Fruit fly (Drosophila melanogaster): ENCODE data around the gene kud.
A peak's percentile ranks its signal among the peaks of the same experiment; 100 is the strongest.

Gene kud

DNA sequence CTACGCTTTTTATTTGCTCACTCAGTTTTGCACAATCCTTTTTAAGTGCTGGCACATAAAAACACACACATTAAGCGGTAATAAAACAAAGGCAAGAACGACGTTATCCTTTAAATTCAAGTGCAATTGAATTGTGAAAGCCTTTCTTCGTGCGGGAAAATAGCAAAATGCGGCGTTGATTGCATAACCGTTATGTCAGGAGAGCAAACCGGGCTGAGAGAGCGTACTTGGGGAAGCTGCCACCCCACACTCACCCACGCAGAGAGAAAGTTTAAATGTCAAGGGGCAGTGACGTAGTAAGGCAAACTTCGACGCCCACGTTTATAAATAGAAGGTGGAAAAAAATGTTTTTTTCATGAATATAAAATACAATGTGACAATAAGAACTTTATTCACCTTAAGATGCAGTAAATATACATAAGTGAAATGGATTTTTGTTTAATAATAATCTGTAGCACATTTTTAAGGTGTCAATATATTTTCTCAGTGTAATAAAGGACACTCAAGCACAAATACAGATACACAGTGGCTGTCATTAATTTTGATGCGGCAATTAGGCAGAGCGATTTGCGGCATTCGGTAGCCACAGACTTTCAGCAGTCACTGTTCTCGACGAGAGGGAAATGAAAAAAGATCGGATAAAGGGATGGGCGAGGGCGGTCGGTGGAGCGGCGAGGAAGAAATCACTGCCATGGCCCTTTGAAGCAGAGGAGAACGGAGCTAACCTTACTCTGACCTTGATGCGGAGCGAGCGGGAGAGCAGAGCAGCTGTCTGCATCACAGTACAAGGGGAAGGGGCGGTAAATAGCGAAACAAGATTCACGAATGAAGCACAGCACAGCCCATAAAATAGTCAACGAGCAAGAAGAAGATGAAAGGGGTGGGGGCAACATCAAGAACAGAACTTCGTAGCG, 38.7 kb downstream of the kud start:
- peak; percentile 13 for TF ChIP-seq noc (tag; optimal IDR thresholded peaks at IDR 0.05)

DNA sequence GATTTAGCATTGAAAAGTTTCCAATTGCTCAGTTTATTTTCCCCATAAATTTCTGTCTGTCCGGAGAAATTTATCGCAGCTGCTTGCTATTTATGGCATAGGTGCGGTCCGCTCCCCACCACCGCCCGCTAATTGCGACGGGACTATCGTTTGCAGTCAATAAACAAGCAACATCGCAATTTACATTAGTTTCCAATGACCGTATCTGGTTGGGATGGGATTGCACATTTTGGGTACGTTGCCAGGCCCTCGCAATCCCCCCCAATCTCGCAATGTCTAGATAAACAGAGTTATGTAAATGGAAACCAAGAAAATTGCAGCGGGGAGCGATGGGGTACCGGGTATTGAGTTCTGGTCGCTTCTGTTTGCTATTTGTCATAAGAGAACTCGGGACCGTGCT, 40.2 kb downstream of the kud start, which contains the start of gene nudC:
Gene nudC (plus strand): TSS at position 368 of the 400 bp plus-strand sequence.
- peak; percentile 60 for TF ChIP-seq noc (tag; optimal IDR thresholded peaks at IDR 0.05)

DNA sequence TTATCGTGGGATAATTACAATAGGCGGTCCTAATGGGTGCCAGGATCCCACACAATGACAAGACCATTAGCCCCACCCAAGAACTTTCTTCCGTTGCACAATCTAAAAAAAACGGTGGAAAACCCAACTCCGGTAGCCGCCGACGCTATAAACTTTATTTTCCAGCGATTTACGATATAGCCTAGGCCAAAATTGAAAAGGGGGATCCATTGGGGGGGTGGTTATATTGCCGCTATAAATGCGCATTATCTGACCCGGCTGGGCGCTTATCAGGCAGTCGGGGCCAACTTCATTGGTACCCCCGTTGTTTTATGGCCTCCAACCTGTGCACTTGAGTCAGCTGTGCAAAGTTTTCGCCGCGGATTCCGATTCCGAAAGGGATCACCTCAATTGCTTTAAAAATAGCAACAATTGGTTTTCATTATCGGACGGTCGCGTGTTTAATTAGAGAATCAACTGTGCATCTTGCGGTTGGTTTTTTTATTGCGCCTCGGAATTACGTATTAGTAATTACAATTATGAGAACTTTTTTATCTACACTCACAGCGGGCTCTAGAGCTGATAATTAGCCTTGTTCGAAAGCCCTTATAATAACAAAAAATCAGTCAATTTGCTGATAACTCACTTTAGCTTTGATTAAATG, 41.0 kb downstream of the kud start:
- peak; percentile 74 for TF ChIP-seq noc (tag; optimal IDR thresholded peaks at IDR 0.05)

DNA sequence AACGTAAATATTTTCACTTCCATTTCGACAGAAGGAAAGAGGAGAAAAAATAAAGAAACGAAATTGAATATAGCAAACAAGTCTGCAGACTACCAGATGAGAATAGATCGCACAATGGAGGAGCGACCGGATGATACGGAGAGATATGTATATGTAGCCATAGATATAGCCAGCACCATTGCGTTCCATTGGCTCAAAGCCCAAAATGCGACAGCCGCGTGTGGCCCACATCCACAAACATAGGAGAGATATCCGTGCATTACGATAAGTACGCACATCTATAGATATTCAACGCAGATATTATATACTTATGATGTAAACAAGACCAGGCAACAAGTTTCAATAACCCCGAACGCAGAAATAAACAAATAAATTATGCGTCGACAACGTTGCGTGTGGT, 41.5 kb downstream of the kud start:
- no peak for TF ChIP-seq noc (tag; optimal IDR thresholded peaks at IDR 0.05)

DNA sequence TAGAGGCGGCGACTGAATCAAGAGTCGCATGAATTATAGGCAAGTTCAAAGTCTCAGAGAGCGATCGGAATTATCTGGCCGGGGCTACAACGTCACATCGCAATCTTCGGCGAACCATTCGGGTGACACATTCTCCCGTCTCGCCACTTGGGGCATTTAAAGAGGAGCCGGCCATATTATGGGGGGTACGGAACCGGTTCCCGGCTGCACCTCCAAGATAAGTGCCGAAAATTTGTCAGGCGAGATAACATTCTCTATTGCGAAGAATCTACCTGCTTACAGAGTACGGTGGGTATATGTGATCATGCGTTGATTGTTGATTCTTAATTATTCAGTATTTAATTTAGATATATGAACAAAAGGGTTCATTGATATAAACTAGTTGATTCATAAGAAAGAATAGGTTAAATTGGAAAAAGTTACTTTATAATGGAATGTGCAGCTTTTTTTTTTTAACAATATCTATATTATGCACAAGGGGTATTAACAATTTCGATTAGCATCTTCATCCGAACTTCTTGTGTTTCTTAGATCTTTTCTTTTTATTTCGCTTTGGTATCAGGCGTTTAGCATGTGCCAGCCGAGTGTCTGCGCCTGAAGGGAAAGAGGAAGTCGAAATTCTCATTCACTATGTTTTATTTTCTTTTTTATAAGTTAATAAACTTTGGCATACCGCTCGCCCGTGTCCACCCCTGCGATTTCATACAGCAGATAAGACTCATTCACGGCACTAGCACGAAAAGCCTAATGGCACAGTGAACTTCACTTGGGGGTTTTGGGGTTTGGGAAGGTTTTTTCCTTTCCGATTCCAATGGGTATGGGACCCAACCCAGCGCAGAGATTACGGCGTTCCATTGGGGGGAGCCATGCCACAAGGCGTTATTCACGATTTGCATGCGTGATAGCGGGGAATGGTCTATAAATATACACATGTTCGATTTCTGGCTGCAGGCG, 43.0 kb downstream of the kud start:
- peak; percentile 95 for TF ChIP-seq noc (tag; optimal IDR thresholded peaks at IDR 0.05)

DNA sequence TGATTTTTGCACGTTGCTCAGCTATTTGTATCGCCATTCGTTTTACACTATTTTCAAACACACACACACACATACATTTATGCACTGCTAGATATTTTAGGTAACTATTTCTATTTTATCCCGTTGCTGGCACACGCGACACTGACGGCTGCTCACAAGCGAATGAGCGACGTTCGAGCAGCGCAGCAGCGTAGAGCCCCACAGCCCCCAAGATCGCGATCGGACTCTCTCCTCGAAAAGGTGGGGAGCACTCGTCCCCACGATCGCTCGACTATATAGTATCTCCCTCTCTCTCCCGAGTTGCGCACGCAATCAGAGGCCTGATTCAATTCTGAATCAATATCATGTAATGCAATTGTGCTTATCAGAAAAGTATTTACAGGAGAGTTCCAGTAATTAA, 44.8 kb downstream of the kud start:
- peak; percentile 45 for TF ChIP-seq noc (tag; optimal IDR thresholded peaks at IDR 0.05)

DNA sequence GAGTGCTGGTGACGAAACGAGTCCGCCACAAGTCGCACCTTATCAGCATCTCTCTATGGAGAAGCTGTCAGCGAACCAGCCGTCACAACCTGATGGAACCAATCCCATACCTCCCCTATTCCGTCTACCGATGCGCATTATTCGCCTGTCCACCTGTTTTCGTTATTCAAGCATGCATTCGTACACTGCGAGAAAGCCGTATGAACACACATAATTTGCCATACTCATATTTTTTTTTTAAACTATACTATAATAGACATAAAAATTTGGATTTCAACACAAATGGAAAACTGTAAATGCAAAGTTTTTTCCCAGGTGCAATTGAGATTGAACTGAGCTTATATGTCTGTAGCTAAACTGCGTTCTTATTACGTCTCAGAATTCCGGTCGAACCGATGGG, 48.2 kb downstream of the kud start:
- no peak for TF ChIP-seq noc (tag; optimal IDR thresholded peaks at IDR 0.05)
